Worm (Caenorhabditis elegans): ENCODE measurements around the gene dap-3.

- TF ChIP-seq tra-4 (tag; optimal IDR thresholded peaks at IDR 0.05), result no peak
- no peak for TF ChIP-seq F13C5.2 (tag; optimal IDR thresholded peaks at IDR 0.05)
- peak; percentile 34 for TF ChIP-seq ceh-36 (tag; optimal IDR thresholded peaks at IDR 0.05)
- no peak for TF ChIP-seq tbx-11 (GFP tag; IDR thresholded peaks at IDR 0.05)
- TF ChIP-seq ama-1 (optimal IDR thresholded peaks at IDR 0.05), result no peak
- no peak for TF ChIP-seq hmbx-1 (tag; optimal IDR thresholded peaks at IDR 0.05)
- TF ChIP-seq tbx-37 (GFP tag; conservative IDR thresholded peaks at IDR 0.05), result no peak
- TF ChIP-seq flt-1 (GFP tag; IDR thresholded peaks at IDR 0.05), result 0 out of 2 replicates have a peak, but pooled peaks have one; percentile 36
- TF ChIP-seq aly-1 (tag; optimal IDR thresholded peaks at IDR 0.05), result no peak
- TF ChIP-seq ets-7 (tag; optimal IDR thresholded peaks at IDR 0.05), result no peak
- peak; percentile 30 for TF ChIP-seq ceh-13 (GFP tag; optimal IDR thresholded peaks at IDR 0.05)
- TF ChIP-seq B0310.2 (tag; optimal IDR thresholded peaks at IDR 0.05), result no peak
- no peak for TF ChIP-seq hnd-1 (tag; optimal IDR thresholded peaks at IDR 0.05)
These were observed 35.7 kb upstream of the dap-3 start for ce11 chrII:10545213-10545612.
